Worm (Caenorhabditis elegans) whole organism, mixed stage, embryonic: ENCODE results near the gene T26E4.9.

Source experiments
- bed-3 ChIP-seq: fragments of 200-800 bp; sonication (Bioruptor generic); optimal IDR thresholded peaks from 3 replicates; lab custom pipeline; 2018; ENCODE audit warnings: mild to moderate bottlenecking, missing genetic modification characterization, moderate library complexity, missing compliant biosample characterization
- elt-3 ChIP-seq: fragments of 150-350 bp; optimal IDR thresholded peaks from 2 replicates; lab custom pipeline; 2014; ENCODE audit warnings: missing biosample characterization, missing genetic modification characterization
- lin-13 ChIP-seq: fragments of 150-350 bp; optimal IDR thresholded peaks from 2 replicates; lab custom pipeline; 2014; ENCODE audit warnings: missing biosample characterization, missing genetic modification characterization
- nhr-28 ChIP-seq: fragments of 150-350 bp; optimal IDR thresholded peaks from 2 replicates; lab custom pipeline; 2014; ENCODE audit warnings: missing biosample characterization, missing genetic modification characterization
- zip-8 ChIP-seq: fragments of 150-350 bp; optimal IDR thresholded peaks from 2 replicates; lab custom pipeline; 2014; ENCODE audit warnings: missing biosample characterization, missing genetic modification characterization
- ztf-11 ChIP-seq: fragments of 150-350 bp; optimal IDR thresholded peaks from 2 replicates; lab custom pipeline; 2014; ENCODE audit warnings: missing biosample characterization, missing genetic modification characterization

DNA sequence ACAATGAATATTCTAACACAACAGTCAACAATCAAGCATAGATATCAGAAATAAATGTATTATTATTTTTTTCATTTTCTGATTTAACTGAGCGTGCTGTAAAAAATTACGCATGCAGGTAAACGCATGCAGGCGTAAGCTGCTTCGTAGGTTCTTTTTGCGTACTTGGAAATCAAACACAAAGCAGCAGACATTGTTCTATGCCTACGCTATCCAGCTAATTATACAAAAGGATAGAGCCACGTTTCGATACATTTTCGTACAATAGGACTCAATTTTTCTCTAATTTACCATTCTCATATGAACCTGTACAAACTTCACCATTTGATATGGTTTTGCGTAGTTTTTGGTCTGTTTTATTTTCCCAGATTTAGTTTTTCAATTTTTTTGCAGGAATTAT is 20.0 kb downstream of the T26E4.9 start, which contains the start of gene T26E4.3:
- TF ChIP-seq nhr-28 (tag; lab: Kevin White, UChicago) = no peak
- TF ChIP-seq elt-3 (tag; lab: Kevin White, UChicago) = no peak
- TF ChIP-seq bed-3 (GFP tag; lab: Kevin White, UChicago) = no peak
- TF ChIP-seq ztf-11 (tag; lab: Kevin White, UChicago) = no peak
- no peak for TF ChIP-seq lin-13 (tag; lab: Kevin White, UChicago)
- TF ChIP-seq zip-8 (tag; lab: Kevin White, UChicago) = no peak
